Worm (Caenorhabditis elegans): Measurements from ENCODE around the gene fmi-1.

DNA sequence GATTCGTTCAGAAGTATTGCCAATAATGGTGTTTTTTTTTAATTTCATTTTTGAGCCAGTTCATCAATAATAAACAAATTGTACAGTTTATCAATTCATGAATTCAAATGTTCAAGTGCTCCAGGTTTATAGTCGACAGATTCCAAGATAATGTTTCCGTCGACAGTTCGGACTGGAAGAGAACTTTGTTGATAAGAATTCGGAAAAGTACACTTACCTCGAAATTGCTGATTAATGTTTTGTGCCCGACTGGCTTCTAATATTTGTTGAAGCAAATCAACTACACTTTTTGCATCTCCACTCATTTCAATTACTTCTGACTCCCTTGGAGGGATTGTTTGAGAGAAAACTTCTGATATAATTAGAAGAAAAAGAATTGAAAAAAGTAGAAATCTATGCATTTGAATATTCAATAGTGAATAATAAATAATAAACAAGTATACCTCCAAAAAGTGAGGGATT, 30.3 kb downstream of the fmi-1 start, which contains the start of gene W07G4.8:
- no peak for TF ChIP-seq nhr-42 (GFP tag; IDR thresholded peaks at IDR 0.05)
- no peak for TF ChIP-seq lsy-2 (tag; optimal IDR thresholded peaks at IDR 0.05)
- no peak for TF ChIP-seq lim-7 (GFP tag; IDR thresholded peaks at IDR 0.05)
- TF ChIP-seq ZK546.5 (tag; optimal IDR thresholded peaks at IDR 0.05): no peak
- no peak for TF ChIP-seq snpc-4 (tag; optimal IDR thresholded peaks at IDR 0.05)
- TF ChIP-seq unc-39 (tag; optimal IDR thresholded peaks at IDR 0.05): no peak
- no peak for TF ChIP-seq mes-2 (tag; optimal IDR thresholded peaks at IDR 0.05; ENCODE audit: poor library complexity, severe bottlenecking)
- no peak for TF ChIP-seq lin-15B (tag; optimal IDR thresholded peaks at IDR 0.05)
- no peak for TF ChIP-seq aha-1 (tag)
- TF ChIP-seq nhr-111 (GFP tag; optimal IDR thresholded peaks at IDR 0.05): no peak
- TF ChIP-seq madf-5 (GFP tag; IDR thresholded peaks at IDR 0.05): no peak
